Fruit fly (Drosophila melanogaster) whole organism, embryonic: Measurements from ENCODE around the gene mwh.
A peak's percentile ranks its signal among the peaks of the same experiment; 100 is the strongest.

Source experiments
- CG1024 ChIP-seq: fragments of 200-800 bp; sonication (Bioruptor generic); IDR thresholded peaks from 2 replicates; pipeline ENCODE4 v1.3.6; 2022; ENCODE audit warnings: missing biosample characterization, missing genetic modification characterization
- CG10431 ChIP-seq: fragments of 200-800 bp; sonication (Bioruptor generic); optimal IDR thresholded peaks from 3 replicates; lab custom pipeline; 2018; ENCODE audit warnings: missing biosample characterization, mild to moderate bottlenecking, missing genetic modification characterization
- CG11085 ChIP-seq: fragments of 200-800 bp; sonication (Bioruptor generic); IDR thresholded peaks from 2 replicates; pipeline ENCODE4 v1.3.6; 2022; ENCODE audit warnings: missing biosample characterization, missing genetic modification characterization
- CG12071 ChIP-seq: fragments of 200-800 bp; sonication (Bioruptor generic); optimal IDR thresholded peaks from 3 replicates; lab custom pipeline; 2018; ENCODE audit warnings: missing biosample characterization, mild to moderate bottlenecking, missing genetic modification characterization
- CG12219 ChIP-seq: fragments of 200-800 bp; sonication (Bioruptor generic); optimal IDR thresholded peaks from 3 replicates; lab custom pipeline; 2018; ENCODE audit warnings: missing biosample characterization, mild to moderate bottlenecking, missing genetic modification characterization
- CG12744 ChIP-seq: fragments of 200-800 bp; sonication (Bioruptor generic); optimal IDR thresholded peaks from 2 replicates; lab custom pipeline; 2016; ENCODE audit warnings: missing biosample characterization, missing genetic modification characterization
- CG13123 ChIP-seq: fragments of 200-800 bp; sonication (Bioruptor generic); optimal IDR thresholded peaks from 2 replicates; lab custom pipeline; 2016; ENCODE audit warnings: missing biosample characterization, missing genetic modification characterization
- CG14860 ChIP-seq: fragments of 200-800 bp; sonication (Bioruptor generic); IDR thresholded peaks from 3 replicates; pipeline ENCODE4 v1.3.6; 2022; ENCODE audit warnings: missing biosample characterization, missing genetic modification characterization; ENCODE audit not compliant: partially characterized antibody
- CG15011 ChIP-seq: fragments of 200-800 bp; sonication (Bioruptor generic); optimal IDR thresholded peaks from 3 replicates; lab custom pipeline; 2018; ENCODE audit warnings: missing biosample characterization, mild to moderate bottlenecking, missing genetic modification characterization
- CG15479 ChIP-seq: fragments of 200-800 bp; sonication (Bioruptor generic); optimal IDR thresholded peaks from 3 replicates; lab custom pipeline; 2019; ENCODE audit warnings: missing biosample characterization, mild to moderate bottlenecking, missing genetic modification characterization, moderate library complexity
- CG16863 ChIP-seq: fragments of 200-800 bp; sonication (Bioruptor generic); optimal IDR thresholded peaks from 3 replicates; lab custom pipeline; 2016; ENCODE audit warnings: missing biosample characterization, missing genetic modification characterization
- CG1792 ChIP-seq: fragments of 200-800 bp; sonication (Bioruptor generic); optimal IDR thresholded peaks from 2 replicates; lab custom pipeline; 2016; ENCODE audit warnings: missing biosample characterization, missing genetic modification characterization
- CG18262 ChIP-seq: fragments of 200-800 bp; optimal IDR thresholded peaks from 3 replicates; lab custom pipeline; 2019; ENCODE audit warnings: missing biosample characterization, mild to moderate bottlenecking, missing genetic modification characterization, moderate library complexity
- CG18619 ChIP-seq: fragments of 200-800 bp; sonication (Bioruptor generic); optimal IDR thresholded peaks from 3 replicates; lab custom pipeline; 2017; ENCODE audit warnings: missing biosample characterization, mild to moderate bottlenecking, missing genetic modification characterization
- CG4328 ChIP-seq: fragments of 200-800 bp; sonication (Bioruptor generic); optimal IDR thresholded peaks from 3 replicates; lab custom pipeline; 2017; ENCODE audit warnings: missing biosample characterization, missing genetic modification reagents, missing genetic modification characterization
- CG6254 ChIP-seq: fragments of 200-800 bp; sonication (Bioruptor generic); optimal IDR thresholded peaks from 3 replicates; lab custom pipeline; 2017; ENCODE audit warnings: mild to moderate bottlenecking, missing biosample characterization, missing genetic modification reagents, missing genetic modification characterization
- CG6791 ChIP-seq: fragments of 200-800 bp; sonication (Bioruptor generic); IDR thresholded peaks from 3 replicates; pipeline ENCODE4 v1.3.6; 2022; ENCODE audit warnings: missing biosample characterization, missing genetic modification characterization; ENCODE audit not compliant: partially characterized antibody
- CG6813 ChIP-seq: fragments of 200-800 bp; sonication (Bioruptor generic); optimal IDR thresholded peaks from 2 replicates; lab custom pipeline; 2017; ENCODE audit warnings: missing biosample characterization, missing genetic modification characterization, mild to moderate bottlenecking, moderate library complexity, missing genetic modification reagents
- CG7372 ChIP-seq: fragments of 200-800 bp; sonication (Bioruptor generic); IDR thresholded peaks from 2 replicates; pipeline ENCODE4 v1.3.6; 2022; ENCODE audit warnings: missing biosample characterization, missing genetic modification characterization
- CG7786 ChIP-seq: fragments of 200-800 bp; sonication (Bioruptor generic); optimal IDR thresholded peaks from 2 replicates; lab custom pipeline; 2016; ENCODE audit warnings: missing biosample characterization, missing genetic modification characterization
- CG7839 ChIP-seq: fragments of 200-800 bp; sonication (Bioruptor generic); optimal IDR thresholded peaks from 3 replicates; lab custom pipeline; 2018; ENCODE audit warnings: missing biosample characterization, mild to moderate bottlenecking, missing genetic modification characterization, moderate library complexity
- CkIIα-i1 ChIP-seq: fragments of 200-800 bp; sonication (Bioruptor generic); IDR thresholded peaks from 2 replicates; pipeline ENCODE4 v1.3.6; 2022; ENCODE audit warnings: missing biosample characterization, missing genetic modification characterization
- ERR ChIP-seq: fragments of 200-800 bp; sonication (Bioruptor generic); optimal IDR thresholded peaks from 2 replicates; lab custom pipeline; 2016; ENCODE audit warnings: missing biosample characterization, missing genetic modification characterization
- Eip74EF ChIP-seq, 2 experiments: fragments of 200-800 bp in 1 of 2; fragments of >200 bp in 1 of 2; sonication (Bioruptor generic) in 1 of 2; optimal IDR thresholded peaks; 2 replicates each; lab custom pipeline; 2017 to 2019; ENCODE audit warnings: missing biosample characterization in 2 of 2, missing genetic modification characterization in 2 of 2, mild to moderate bottlenecking in 1 of 2, moderate library complexity in 1 of 2
- Hr51 ChIP-seq, 2 experiments: fragments of 200-800 bp; sonication (Bioruptor generic); optimal IDR thresholded peaks; 2 replicates in 1 of 2; 3 replicates in 1 of 2; lab custom pipeline; 2016 to 2018; ENCODE audit warnings: missing biosample characterization in 2 of 2, missing genetic modification characterization in 2 of 2, mild to moderate bottlenecking in 1 of 2, moderate library complexity in 1 of 2
- Hsf ChIP-seq: fragments of 200-800 bp; sonication (Bioruptor generic); optimal IDR thresholded peaks from 3 replicates; lab custom pipeline; 2016; ENCODE audit warnings: missing biosample characterization, missing genetic modification characterization
- Lhr ChIP-seq: fragments of 200-800 bp; sonication (Bioruptor generic); optimal IDR thresholded peaks from 3 replicates; lab custom pipeline; 2017; ENCODE audit warnings: mild to moderate bottlenecking, missing biosample characterization, missing genetic modification reagents, missing genetic modification characterization
- Opbp ChIP-seq: fragments of 200-800 bp; sonication (Bioruptor generic); IDR thresholded peaks from 3 replicates; pipeline ENCODE4 v1.3.6; 2022; ENCODE audit warnings: missing biosample characterization, missing genetic modification characterization; ENCODE audit not compliant: partially characterized antibody
- Stat92E ChIP-seq, 3 experiments: fragments of >200 bp in 2 of 3; fragments of 200-800 bp in 1 of 3; sonication (Bioruptor generic) in 1 of 3; optimal IDR thresholded peaks; 2 replicates each; lab custom pipeline; 2017 to 2019; ENCODE audit warnings: missing biosample characterization in 3 of 3, missing genetic modification characterization in 3 of 3, mild to moderate bottlenecking in 1 of 3, moderate library complexity in 1 of 3
- Taf1 ChIP-seq: fragments of 200-800 bp; sonication (Bioruptor generic); IDR thresholded peaks from 2 replicates; pipeline ENCODE4 v1.3.6; 2022; ENCODE audit warnings: missing biosample characterization, missing genetic modification characterization
- ase ChIP-seq: fragments of 200-800 bp; sonication (Bioruptor generic); IDR thresholded peaks from 3 replicates; pipeline ENCODE4 v1.3.6; 2022; ENCODE audit warnings: missing biosample characterization, missing genetic modification characterization
- chif ChIP-seq, 2 experiments: fragments of 200-800 bp; sonication (Bioruptor generic); optimal IDR thresholded peaks; 3 replicates each; lab custom pipeline; 2016; ENCODE audit warnings: missing biosample characterization in 2 of 2, missing genetic modification characterization in 2 of 2
- chm ChIP-seq: fragments of 200-800 bp; sonication (Bioruptor generic); IDR thresholded peaks from 2 replicates; pipeline ENCODE4 v1.3.6; 2022; ENCODE audit warnings: missing biosample characterization, missing genetic modification characterization
- dati ChIP-seq: fragments of 200-800 bp; sonication (Bioruptor generic); IDR thresholded peaks from 2 replicates; pipeline ENCODE4 v1.3.6; 2022; ENCODE audit warnings: missing biosample characterization, missing genetic modification characterization
- dmrt99B ChIP-seq: fragments of 200-800 bp; sonication (Bioruptor generic); optimal IDR thresholded peaks from 2 replicates; lab custom pipeline; 2018; ENCODE audit warnings: missing biosample characterization, mild to moderate bottlenecking, missing genetic modification characterization, moderate library complexity
- en ChIP-seq: fragments of 200-800 bp; sonication (Bioruptor generic); optimal IDR thresholded peaks from 2 replicates; lab custom pipeline; 2016; ENCODE audit warnings: missing biosample characterization, missing genetic modification characterization
- exex ChIP-seq: fragments of 200-800 bp; sonication (Bioruptor generic); optimal IDR thresholded peaks from 4 replicates; lab custom pipeline; 2018; ENCODE audit warnings: missing biosample characterization, mild to moderate bottlenecking, missing genetic modification characterization, moderate library complexity
- eyg ChIP-seq: fragments of 200-800 bp; sonication (Bioruptor generic); optimal IDR thresholded peaks from 3 replicates; lab custom pipeline; 2016; ENCODE audit warnings: missing biosample characterization, missing genetic modification characterization
- fru ChIP-seq: fragments of >200 bp; optimal IDR thresholded peaks from 2 replicates; lab custom pipeline; 2017
- gfzf ChIP-seq: fragments of 200-800 bp; sonication (Bioruptor generic); optimal IDR thresholded peaks from 2 replicates; lab custom pipeline; 2016; ENCODE audit warnings: missing biosample characterization, mild to moderate bottlenecking, missing genetic modification characterization, moderate library complexity
- jigr1 ChIP-seq: fragments of 200-800 bp; sonication (Bioruptor generic); IDR thresholded peaks from 3 replicates; pipeline ENCODE4 v1.3.6; 2022; ENCODE audit warnings: missing biosample characterization, missing genetic modification characterization
- lmd ChIP-seq: fragments of 200-800 bp; sonication (Bioruptor generic); IDR thresholded peaks from 2 replicates; pipeline ENCODE4 v1.3.6; 2022; ENCODE audit warnings: missing biosample characterization, missing genetic modification characterization
- nau ChIP-seq: fragments of 200-800 bp; sonication (Bioruptor generic); optimal IDR thresholded peaks from 3 replicates; lab custom pipeline; 2017; ENCODE audit warnings: missing biosample characterization, mild to moderate bottlenecking, missing genetic modification characterization, missing genetic modification reagents
- nerfin-2 ChIP-seq: fragments of 200-800 bp; sonication (Bioruptor generic); IDR thresholded peaks from 2 replicates; pipeline ENCODE4 v1.3.6; 2022; ENCODE audit warnings: missing biosample characterization, missing genetic modification characterization; ENCODE audit not compliant: partially characterized antibody
- nmo ChIP-seq: fragments of 200-800 bp; sonication (Bioruptor generic); optimal IDR thresholded peaks from 2 replicates; lab custom pipeline; 2018; ENCODE audit warnings: missing biosample characterization, mild to moderate bottlenecking, missing genetic modification characterization, moderate library complexity
- pnt ChIP-seq: fragments of 200-800 bp; sonication (Bioruptor generic); optimal IDR thresholded peaks from 3 replicates; lab custom pipeline; 2016; ENCODE audit warnings: missing biosample characterization, missing genetic modification characterization
- pum ChIP-seq: fragments of 200-800 bp; sonication (Bioruptor generic); optimal IDR thresholded peaks from 2 replicates; lab custom pipeline; 2016; ENCODE audit warnings: missing biosample characterization, missing genetic modification characterization
- scrt ChIP-seq: fragments of 200-800 bp; sonication (Bioruptor generic); optimal IDR thresholded peaks from 2 replicates; lab custom pipeline; 2018; ENCODE audit warnings: missing biosample characterization, mild to moderate bottlenecking, missing genetic modification characterization, moderate library complexity

mwh gene

DNA sequence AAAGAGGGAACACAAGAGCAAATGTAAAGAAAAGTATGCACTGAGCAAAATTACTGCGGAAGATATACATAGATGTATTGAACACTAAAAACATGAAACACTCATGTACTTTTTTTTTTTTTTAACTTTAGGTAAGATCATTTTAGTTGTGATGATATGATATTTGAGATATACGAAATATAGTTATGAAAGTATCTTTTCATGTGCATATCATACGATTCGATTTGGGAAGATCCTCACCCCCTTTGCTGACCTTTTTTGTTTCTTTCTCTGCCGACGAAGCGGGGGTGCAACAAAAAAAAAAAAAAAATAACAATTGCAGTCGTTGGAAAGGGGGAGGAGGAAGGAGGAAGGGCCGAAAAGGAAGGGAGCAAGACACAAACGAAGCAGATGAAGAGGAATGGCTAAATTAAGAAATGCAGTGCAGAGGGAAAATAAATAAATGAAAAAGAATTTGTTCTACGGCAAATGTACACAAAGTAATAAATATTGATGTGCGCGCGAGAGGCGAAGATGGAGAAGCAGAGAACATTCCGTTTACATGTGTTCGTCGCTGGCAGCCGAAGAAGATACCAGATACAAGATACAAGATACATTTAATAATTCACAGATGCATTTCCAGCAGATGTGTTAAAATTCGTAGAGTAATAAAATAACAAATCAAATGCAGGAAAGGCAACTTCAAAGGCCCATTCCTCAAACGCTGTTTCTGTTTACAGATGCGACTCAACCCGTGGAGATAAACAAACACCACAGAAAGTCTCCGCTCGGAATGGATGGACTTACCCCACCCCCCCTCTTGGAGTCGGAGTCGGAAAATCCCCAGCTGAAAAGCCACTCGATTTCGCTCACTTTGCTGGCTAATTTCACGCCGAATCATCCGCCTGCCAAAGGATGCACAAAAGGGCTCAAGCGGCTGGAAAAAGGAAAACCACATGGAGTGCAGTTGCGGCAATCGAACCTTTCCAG, 33.4 kb upstream of the mwh start (continued):
- no peak for TF ChIP-seq CG12071 (GFP tag; lab: Kevin White, UChicago)
- TF ChIP-seq pum (GFP tag; lab: Kevin White, UChicago) = peak; percentile 53
- TF ChIP-seq CG7786 (GFP tag; lab: Kevin White, UChicago) = no peak
- no peak for TF ChIP-seq Lhr (GFP tag; lab: Kevin White, UChicago)
- TF ChIP-seq eyg (GFP tag; lab: Kevin White, UChicago) = no peak
- no peak for TF ChIP-seq CG18619 (GFP tag; lab: Kevin White, UChicago)
- no peak for TF ChIP-seq CG10431 (GFP tag; lab: Kevin White, UChicago)
- no peak for TF ChIP-seq CG11085 (GFP tag; lab: Robert Waterston, UW)
- TF ChIP-seq Eip74EF (GFP tag; optimal IDR thresholded peaks at IDR 0.05; lab: Kevin White, UChicago) = no peak
- TF ChIP-seq dmrt99B (tag; lab: Kevin White, UChicago) = no peak
- TF ChIP-seq scrt (GFP tag; lab: Kevin White, UChicago) = no peak
- no peak for TF ChIP-seq CG12219 (GFP tag; lab: Kevin White, UChicago)
- TF ChIP-seq CG4328 (GFP tag; lab: Kevin White, UChicago) = no peak
- no peak for TF ChIP-seq CG15011 (GFP tag; lab: Kevin White, UChicago)
- no peak for TF ChIP-seq exex
- no peak for TF ChIP-seq CG15479
- no peak for TF ChIP-seq CG6791 (GFP tag; lab: Robert Waterston, UW)
- TF ChIP-seq CG1024 (GFP tag; lab: Robert Waterston, UW) = peak; percentile 47; the same call in 1 of the 2 replicates
- TF ChIP-seq CG6813 (GFP tag; lab: Kevin White, UChicago) = no peak
- TF ChIP-seq CG16863 (GFP tag; lab: Kevin White, UChicago) = no peak
- peak; percentile 36 for TF ChIP-seq nmo
- TF ChIP-seq dati (GFP tag; lab: Robert Waterston, UW) = no peak
- TF ChIP-seq fru (lab: Kevin White, UChicago) = no peak
- no peak for TF ChIP-seq CG14860 (GFP tag; lab: Robert Waterston, UW)
- peak; percentile 36 for TF ChIP-seq chif (GFP tag; optimal IDR thresholded peaks at IDR 0.05; lab: Kevin White, UChicago)
- TF ChIP-seq CG12744 (GFP tag; lab: Kevin White, UChicago) = no peak
- no peak for TF ChIP-seq lmd (GFP tag; lab: Robert Waterston, UW)
- no peak for TF ChIP-seq pnt (GFP tag; lab: Kevin White, UChicago)
- no peak for TF ChIP-seq nau (GFP tag; lab: Kevin White, UChicago)
- no peak for TF ChIP-seq ase
- no peak for TF ChIP-seq Taf1 (GFP tag; lab: Robert Waterston, UW)
- TF ChIP-seq CG7372 = no peak
- no peak for TF ChIP-seq gfzf (GFP tag; lab: Kevin White, UChicago)
- TF ChIP-seq CG1792 (GFP tag; lab: Kevin White, UChicago) = no peak
- TF ChIP-seq CG13123 (GFP tag; lab: Kevin White, UChicago) = no peak
- TF ChIP-seq Hsf (GFP tag; lab: Kevin White, UChicago) = no peak
- no peak for TF ChIP-seq Stat92E (GFP tag; optimal IDR thresholded peaks at IDR 0.05; lab: Kevin White, UChicago)
- TF ChIP-seq en (GFP tag; lab: Kevin White, UChicago) = no peak
- TF ChIP-seq ERR (GFP tag; lab: Kevin White, UChicago) = no peak
- TF ChIP-seq CG6254 (GFP tag; lab: Kevin White, UChicago) = no peak
- TF ChIP-seq chm (GFP tag; lab: Robert Waterston, UW) = no peak; the same call in 1 of the 2 replicates
- TF ChIP-seq CG7839 (tag; lab: Kevin White, UChicago) = peak; percentile 28
- TF ChIP-seq Opbp = no peak
- no peak for TF ChIP-seq nerfin-2 (GFP tag; lab: Robert Waterston, UW)
- no peak for TF ChIP-seq Hr51 (GFP tag; optimal IDR thresholded peaks at IDR 0.05; lab: Kevin White, UChicago)
- TF ChIP-seq CkIIα-i1 (GFP tag; lab: Robert Waterston, UW) = no peak
- TF ChIP-seq CG18262 (tag; lab: Kevin White, UChicago) = peak; percentile 77
- no peak for TF ChIP-seq jigr1 (GFP tag; lab: Robert Waterston, UW)
